Fruit fly (Drosophila melanogaster): Measurements from ENCODE around the gene ich.

- TF ChIP-seq CG10348 (GFP tag; IDR thresholded peaks at IDR 0.05), result no peak
- no peak for TF ChIP-seq rn (GFP tag; IDR thresholded peaks at IDR 0.05)
- TF ChIP-seq CG15710 (tag; optimal IDR thresholded peaks at IDR 0.05), result peak; percentile 58
- peak; percentile 99 for TF ChIP-seq gl (tag; optimal IDR thresholded peaks at IDR 0.05)
- peak; percentile 88 for TF ChIP-seq EcR (GFP tag; optimal IDR thresholded peaks at IDR 0.05)
- TF ChIP-seq CG17806 (tag; optimal IDR thresholded peaks at IDR 0.05), result peak; percentile 76
- TF ChIP-seq CG4496 (GFP tag; IDR thresholded peaks at IDR 0.05), result peak; percentile 31
Observed at dm6 chr3R:8927052-8927816, 35.6 kb downstream of the ich start.

All from whole organism, pupa.